Worm (Caenorhabditis elegans): ENCODE measurements around the gene max-1.

Gene max-1

DNA sequence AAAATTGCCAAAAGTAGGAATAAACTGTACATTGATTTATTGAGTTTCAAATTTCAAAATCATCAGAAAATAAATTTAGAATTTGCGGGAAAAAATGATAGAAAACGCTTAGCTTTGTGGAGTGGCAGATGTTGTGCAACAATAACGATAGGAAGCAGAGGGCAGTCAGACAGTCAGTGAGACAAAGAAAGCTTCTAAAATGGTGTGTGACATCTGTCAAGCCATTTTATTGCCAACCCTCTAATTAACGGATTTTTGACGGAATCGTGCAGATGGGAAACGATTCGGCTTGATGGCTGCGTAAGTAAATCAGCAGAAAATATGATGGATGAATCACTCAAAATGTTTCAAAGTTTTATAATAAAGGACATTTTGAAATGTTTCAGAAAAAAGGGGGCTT, at the start of gene max-1:
max-1 (minus strand) TSS at position 124 of the 400 bp plus-strand sequence.
- TF ChIP-seq ets-5 (GFP tag; IDR thresholded peaks at IDR 0.05) (no peak), nhr-20 (tag; optimal IDR thresholded peaks at IDR 0.05) (no peak), mep-1 (tag; optimal IDR thresholded peaks at IDR 0.05) (no peak), alr-1 (tag; optimal IDR thresholded peaks at IDR 0.05; ENCODE audit: borderline replicate concordance) (no peak), snpc-4 (tag; optimal IDR thresholded peaks at IDR 0.05) (no peak), C04F5.9 (tag; optimal IDR thresholded peaks at IDR 0.05) (no peak), isw-1 (GFP tag; IDR thresholded peaks at IDR 0.05) (no peak), mab-9 (GFP tag; IDR thresholded peaks at IDR 0.05) (no peak), lin-13 (GFP tag; optimal IDR thresholded peaks at IDR 0.05) (no peak), lin-35 (GFP tag; optimal IDR thresholded peaks at IDR 0.05) (no peak), ama-1 (optimal IDR thresholded peaks at IDR 0.05) (no peak), nhr-77 (tag; optimal IDR thresholded peaks at IDR 0.05) (no peak), nhr-28 (tag; optimal IDR thresholded peaks at IDR 0.05) (no peak), lsy-2 (tag; optimal IDR thresholded peaks at IDR 0.05) (no peak), nhr-11 (tag; optimal IDR thresholded peaks at IDR 0.05) (no peak), lin-15B (tag; optimal IDR thresholded peaks at IDR 0.05) (no peak), blmp-1 (tag; optimal IDR thresholded peaks at IDR 0.05) (no peak), rnt-1 (tag; optimal IDR thresholded peaks at IDR 0.05) (no peak)

ce11 chrV:13166582-13166981, 46.6 kb upstream of the max-1 start:
- TF ChIP-seq sptf-1 (tag; optimal IDR thresholded peaks at IDR 0.05) = no peak
- TF ChIP-seq lin-14 (GFP tag; optimal IDR thresholded peaks at IDR 0.05) = peak; percentile 60

DNA sequence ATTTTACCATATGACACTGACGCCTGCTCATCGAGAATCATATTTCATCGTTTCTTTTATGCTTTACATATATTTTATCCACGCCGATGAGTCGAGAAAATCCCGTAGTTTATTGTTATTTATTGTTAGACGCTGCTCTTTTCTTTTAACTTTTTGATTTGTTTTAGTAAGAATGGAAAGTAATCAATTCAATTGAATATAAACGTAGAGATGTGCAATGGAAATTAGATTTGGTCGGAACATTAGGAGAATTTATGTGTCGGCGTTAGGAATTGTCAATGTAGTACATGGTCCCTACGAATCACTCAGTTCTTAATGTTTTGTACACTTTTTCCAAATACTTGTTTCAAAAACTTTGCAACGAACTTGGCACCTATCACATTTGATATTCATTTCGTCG, 45.2 kb upstream of the max-1 start:
- TF ChIP-seq lin-14 (GFP tag; optimal IDR thresholded peaks at IDR 0.05) (peak; percentile 27), ceh-63 (GFP tag; optimal IDR thresholded peaks at IDR 0.05) (no peak), fkh-10 (GFP tag; optimal IDR thresholded peaks at IDR 0.05) (peak; percentile 76)

DNA sequence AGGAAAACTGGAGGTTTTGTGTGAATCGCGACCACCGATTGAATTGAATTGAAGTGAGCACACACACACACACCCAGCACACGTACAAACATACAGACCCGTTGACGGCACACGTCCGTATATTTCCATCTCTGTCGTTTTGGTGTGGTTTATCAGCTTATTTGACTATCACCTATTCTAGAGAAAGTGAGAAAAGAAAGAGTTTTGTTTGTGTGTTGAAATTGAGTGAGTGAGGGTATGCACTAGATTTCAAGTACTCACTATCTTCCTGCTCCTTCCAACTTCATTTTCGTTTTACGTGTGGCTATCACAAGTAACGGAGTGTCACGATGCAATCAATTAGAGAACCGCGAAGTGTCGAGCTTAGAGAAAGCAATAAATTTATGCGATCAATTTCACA, 43.8 kb upstream of the max-1 start:
- TF ChIP-seq ama-1 (optimal IDR thresholded peaks at IDR 0.05) = no peak
- peak; percentile 11 for TF ChIP-seq jun-1 (tag; optimal IDR thresholded peaks at IDR 0.05)
- no peak for TF ChIP-seq elt-3 (tag; optimal IDR thresholded peaks at IDR 0.05)
- TF ChIP-seq pax-3 (tag; optimal IDR thresholded peaks at IDR 0.05) = peak; percentile 54
- TF ChIP-seq sptf-1 (tag; optimal IDR thresholded peaks at IDR 0.05) = no peak
- TF ChIP-seq efl-3 (GFP tag; optimal IDR thresholded peaks at IDR 0.05) = no peak
- no peak for TF ChIP-seq grh-1 (GFP tag; IDR thresholded peaks at IDR 0.05)
- no peak for TF ChIP-seq pqm-1 (tag; optimal IDR thresholded peaks at IDR 0.05)
- TF ChIP-seq dpl-1 (GFP tag; optimal IDR thresholded peaks at IDR 0.05) = no peak
- no peak for TF ChIP-seq nhr-11 (tag; optimal IDR thresholded peaks at IDR 0.05)
- TF ChIP-seq nhr-47 (tag; optimal IDR thresholded peaks at IDR 0.05) = no peak
- TF ChIP-seq rnt-1 (tag; optimal IDR thresholded peaks at IDR 0.05) = no peak
- no peak for TF ChIP-seq sox-4 (tag; optimal IDR thresholded peaks at IDR 0.05)
- TF ChIP-seq nhr-76 (tag; optimal IDR thresholded peaks at IDR 0.05) = no peak
- no peak for TF ChIP-seq nhr-90 (tag; optimal IDR thresholded peaks at IDR 0.05; ENCODE audit: poor library complexity)
- TF ChIP-seq tbx-2 (tag; optimal IDR thresholded peaks at IDR 0.05) = no peak
- no peak for TF ChIP-seq ztf-4 (tag; optimal IDR thresholded peaks at IDR 0.05)
- TF ChIP-seq mdl-1 (tag; optimal IDR thresholded peaks at IDR 0.05) = no peak
- no peak for TF ChIP-seq fos-1 (tag; optimal IDR thresholded peaks at IDR 0.05)
- no peak for TF ChIP-seq swsn-7 (tag; optimal IDR thresholded peaks at IDR 0.05)
- no peak for TF ChIP-seq egl-27 (tag; optimal IDR thresholded peaks at IDR 0.05)
- no peak for TF ChIP-seq unc-62 (GFP tag; optimal IDR thresholded peaks at IDR 0.05)
- TF ChIP-seq C34B4.2 (tag; optimal IDR thresholded peaks at IDR 0.05) = no peak
- TF ChIP-seq dsc-1 (tag; optimal IDR thresholded peaks at IDR 0.05) = no peak
- TF ChIP-seq nhr-84 (tag; optimal IDR thresholded peaks at IDR 0.05) = no peak
- TF ChIP-seq C04F5.9 (tag; optimal IDR thresholded peaks at IDR 0.05) = no peak
- TF ChIP-seq nhr-20 (tag; optimal IDR thresholded peaks at IDR 0.05) = peak; percentile 15
- no peak for TF ChIP-seq xbp-1 (tag; optimal IDR thresholded peaks at IDR 0.05)
- no peak for TF ChIP-seq lin-39 (tag; optimal IDR thresholded peaks at IDR 0.05)
- no peak for TF ChIP-seq nhr-237 (tag; optimal IDR thresholded peaks at IDR 0.05)
- no peak for TF ChIP-seq lin-15B (tag; optimal IDR thresholded peaks at IDR 0.05)
- TF ChIP-seq unc-98 (GFP tag; IDR thresholded peaks at IDR 0.05) = no peak
- TF ChIP-seq zip-4 (GFP tag; optimal IDR thresholded peaks at IDR 0.05) = no peak
- TF ChIP-seq sup-37 (GFP tag; optimal IDR thresholded peaks at IDR 0.05) = no peak

All from whole organism, L1 larva.